Worm (Caenorhabditis elegans) whole organism, L1 larva: ENCODE data around the gene C06E4.2.

Experiments
- C16A3.4 ChIP-seq: fragments of 150-350 bp; optimal IDR thresholded peaks from 2 replicates; lab custom pipeline; 2014; ENCODE audit warnings: missing biosample characterization, missing genetic modification characterization
- C34B4.2 ChIP-seq: sonication (generic microtip); optimal IDR thresholded peaks from 2 replicates; lab custom pipeline; 2017; ENCODE audit warnings: mild to moderate bottlenecking, missing genetic modification characterization, missing compliant biosample characterization
- aha-1 ChIP-seq: fragments of 150-350 bp; optimal IDR thresholded peaks from 2 replicates; lab custom pipeline; 2014; ENCODE audit warnings: missing biosample characterization, missing genetic modification characterization
- blmp-1 ChIP-seq: fragments of 150-350 bp; optimal IDR thresholded peaks from 2 replicates; lab custom pipeline; 2014; ENCODE audit warnings: missing biosample characterization, missing genetic modification characterization
- ceh-8 ChIP-seq: fragments of 200-800 bp; sonication (Bioruptor generic); optimal IDR thresholded peaks from 2 replicates; lab custom pipeline; 2018; ENCODE audit warnings: mild to moderate bottlenecking, missing genetic modification characterization, moderate library complexity, missing compliant biosample characterization
- ces-1 ChIP-seq: fragments of 150-350 bp; optimal IDR thresholded peaks from 2 replicates; lab custom pipeline; 2014; ENCODE audit warnings: missing biosample characterization, missing genetic modification reagents, missing genetic modification characterization
- dpl-1 ChIP-seq, 3 experiments: fragments of 150-350 bp in 2 of 3; sonication (generic microtip) in 1 of 3; optimal IDR thresholded peaks; 2 replicates each; lab custom pipeline; 2014 to 2017; ENCODE audit warnings: missing biosample characterization in 3 of 3, missing genetic modification characterization in 3 of 3, missing genetic modification reagents in 3 of 3
- egl-13 ChIP-seq: sonication (generic microtip); optimal IDR thresholded peaks from 2 replicates; lab custom pipeline; 2016; ENCODE audit warnings: missing genotype, missing genetic modification reagents, missing genetic modification characterization, missing compliant biosample characterization
- elt-2 ChIP-seq: sonication (generic microtip); optimal IDR thresholded peaks from 2 replicates; lab custom pipeline; 2016; ENCODE audit warnings: missing genetic modification characterization, mild to moderate bottlenecking, inconsistent platforms, missing compliant biosample characterization, missing genetic modification reagents
- grh-1 ChIP-seq: fragments of 200-800 bp; sonication (Bioruptor generic); IDR thresholded peaks from 2 replicates; pipeline ENCODE4 v1.3.6; 2022; ENCODE audit warnings: missing genetic modification reagents, missing genetic modification characterization, missing compliant biosample characterization
- irx-1 ChIP-seq: sonication (generic microtip); optimal IDR thresholded peaks from 2 replicates; lab custom pipeline; 2016; ENCODE audit warnings: missing genetic modification characterization, missing compliant biosample characterization
- lin-14 ChIP-seq: fragments of 200-800 bp; sonication (Bioruptor generic); optimal IDR thresholded peaks from 2 replicates; lab custom pipeline; 2018; ENCODE audit warnings: mild to moderate bottlenecking, missing genetic modification characterization, moderate library complexity, missing compliant biosample characterization
- lin-15B ChIP-seq: fragments of 150-350 bp; sonication (generic microtip); optimal IDR thresholded peaks from 3 replicates; lab custom pipeline; 2014; ENCODE audit warnings: missing biosample characterization, missing genetic modification characterization
- lin-35 ChIP-seq, 2 experiments: fragments of 150-350 bp; optimal IDR thresholded peaks; 2 replicates each; lab custom pipeline; 2014; ENCODE audit warnings: missing biosample characterization in 2 of 2, missing genetic modification characterization in 2 of 2, missing genetic modification reagents in 2 of 2
- lsy-2 ChIP-seq, 2 experiments: fragments of 150-350 bp; optimal IDR thresholded peaks; 2 replicates each; lab custom pipeline; 2014; ENCODE audit warnings: missing biosample characterization in 2 of 2, missing genetic modification characterization in 2 of 2
- mab-9 ChIP-seq: fragments of 200-800 bp; sonication (Bioruptor generic); IDR thresholded peaks from 2 replicates; pipeline ENCODE4 v1.3.6; 2022; ENCODE audit warnings: missing genetic modification reagents, missing genetic modification characterization, missing compliant biosample characterization
- mdl-1 ChIP-seq, 2 experiments: fragments of 150-350 bp; optimal IDR thresholded peaks; 2 replicates each; lab custom pipeline; 2014 to 2017; ENCODE audit warnings: missing biosample characterization in 2 of 2, missing genetic modification characterization in 2 of 2, inconsistent platforms in 1 of 2
- mef-2 ChIP-seq: fragments of 150-350 bp; optimal IDR thresholded peaks from 2 replicates; lab custom pipeline; 2014; ENCODE audit warnings: missing biosample characterization, missing genetic modification characterization
- mep-1 ChIP-seq: fragments of 150-350 bp; optimal IDR thresholded peaks from 2 replicates; lab custom pipeline; 2014; ENCODE audit warnings: missing biosample characterization, missing genetic modification characterization
- nhr-12 ChIP-seq: sonication (generic microtip); optimal IDR thresholded peaks from 2 replicates; lab custom pipeline; 2017; ENCODE audit warnings: missing biosample characterization, missing genetic modification characterization
- nhr-20 ChIP-seq: sonication (generic microtip); optimal IDR thresholded peaks from 2 replicates; lab custom pipeline; 2016; ENCODE audit warnings: mild to moderate bottlenecking, missing genetic modification characterization, missing compliant biosample characterization
- nhr-71 ChIP-seq: sonication (generic microtip); optimal IDR thresholded peaks from 2 replicates; lab custom pipeline; 2016; ENCODE audit warnings: mild to moderate bottlenecking, missing genetic modification characterization, moderate library complexity, missing compliant biosample characterization
- nhr-85 ChIP-seq: sonication (generic microtip); peaks from one replicate; lab custom pipeline; 2016; ENCODE audit warnings: missing genetic modification characterization, inconsistent platforms, missing compliant biosample characterization
- pag-3 ChIP-seq: sonication (generic microtip); optimal IDR thresholded peaks from 2 replicates; lab custom pipeline; 2017; ENCODE audit warnings: missing genetic modification characterization, mild to moderate bottlenecking, missing compliant biosample characterization, antibody characterized with exemption, borderline replicate concordance; ENCODE audit not compliant: insufficient read depth
- rnt-1 ChIP-seq: sonication (generic microtip); optimal IDR thresholded peaks from 2 replicates; lab custom pipeline; 2016; ENCODE audit warnings: mild to moderate bottlenecking, missing genetic modification characterization, moderate library complexity, missing compliant biosample characterization
- snu-23 ChIP-seq: sonication (generic microtip); optimal IDR thresholded peaks from 2 replicates; lab custom pipeline; 2016; ENCODE audit warnings: missing genetic modification characterization, missing compliant biosample characterization
- sox-4 ChIP-seq: sonication (generic microtip); optimal IDR thresholded peaks from 2 replicates; lab custom pipeline; 2016; ENCODE audit warnings: missing genetic modification characterization, missing compliant biosample characterization
- sptf-1 ChIP-seq: fragments of 150-350 bp; optimal IDR thresholded peaks from 2 replicates; lab custom pipeline; 2014; ENCODE audit warnings: missing biosample characterization, missing genetic modification characterization
- swsn-7 ChIP-seq: sonication (generic microtip); optimal IDR thresholded peaks from 2 replicates; lab custom pipeline; 2016; ENCODE audit warnings: missing genetic modification characterization, missing compliant biosample characterization
- tbx-2 ChIP-seq: sonication (generic microtip); optimal IDR thresholded peaks from 2 replicates; lab custom pipeline; 2016; ENCODE audit warnings: missing genetic modification characterization, missing compliant biosample characterization
- unc-130 ChIP-seq: fragments of 150-350 bp; optimal IDR thresholded peaks from 2 replicates; lab custom pipeline; 2017; ENCODE audit warnings: missing biosample characterization, missing genetic modification characterization, inconsistent platforms
- unc-30 ChIP-seq: sonication (generic microtip); optimal IDR thresholded peaks from 2 replicates; lab custom pipeline; 2017; ENCODE audit warnings: missing biosample characterization, missing genetic modification characterization
- zag-1 ChIP-seq: fragments of 150-350 bp; optimal IDR thresholded peaks from 2 replicates; lab custom pipeline; 2014; ENCODE audit warnings: missing biosample characterization, missing genetic modification characterization
- zip-4 ChIP-seq: fragments of 200-800 bp; sonication (Bioruptor generic); optimal IDR thresholded peaks from 2 replicates; lab custom pipeline; 2018; ENCODE audit warnings: mild to moderate bottlenecking, missing genetic modification characterization, moderate library complexity, missing compliant biosample characterization

C06E4.2 gene

ce11 chrIV:7236248-7236772 is 40.5 kb upstream of the C06E4.2 start:
- TF ChIP-seq blmp-1 (tag; lab: Kevin White, UChicago) (peak; percentile 66), lsy-2 (tag; optimal IDR thresholded peaks at IDR 0.05; lab: Kevin White, UChicago) (peak in 1 of 2 experiments; percentile 23), mef-2 (tag; lab: Kevin White, UChicago) (no peak)

- TF ChIP-seq mep-1 (tag; lab: Kevin White, UChicago) (no peak), elt-2 (tag; lab: Kevin White, UChicago) (peak; percentile 4), ceh-8 (no peak), sptf-1 (tag; lab: Kevin White, UChicago) (no peak), aha-1 (tag; lab: Kevin White, UChicago) (no peak)
Measured at ce11 chrIV:7237668-7238214, 39.0 kb upstream of the C06E4.2 start, which contains the start of gene elo-3. TSS of gene elo-3 (plus strand) at chrIV:7237718.

- TF ChIP-seq unc-130 = no peak
- TF ChIP-seq irx-1 = no peak
- no peak for TF ChIP-seq mab-9 (GFP tag; lab: Robert Waterston, UW)
- TF ChIP-seq zag-1 (tag; lab: Kevin White, UChicago) = no peak
- no peak for TF ChIP-seq lin-15B
- TF ChIP-seq blmp-1 (tag; lab: Kevin White, UChicago) = no peak
- TF ChIP-seq egl-13 (tag; lab: Kevin White, UChicago) = no peak
- no peak for TF ChIP-seq grh-1
- no peak for TF ChIP-seq zip-4 (GFP tag; lab: Kevin White, UChicago)
- no peak for TF ChIP-seq unc-30 (tag; lab: Kevin White, UChicago)
Measured at ce11 chrIV:7240564-7240963, 36.2 kb upstream of the C06E4.2 start.

- TF ChIP-seq mdl-1 (tag; optimal IDR thresholded peaks at IDR 0.05; lab: Kevin White, UChicago) = peak in 1 of 2 experiments; percentile 79
- peak; percentile 15 for TF ChIP-seq elt-2 (tag; lab: Kevin White, UChicago)
- TF ChIP-seq rnt-1 (tag; lab: Kevin White, UChicago) = peak; percentile 59
- peak in 1 of 2 experiments; percentile 37 for TF ChIP-seq lsy-2 (tag; optimal IDR thresholded peaks at IDR 0.05; lab: Kevin White, UChicago)
- TF ChIP-seq nhr-20 (tag; lab: Kevin White, UChicago) = peak; percentile 53
- TF ChIP-seq nhr-85 (tag; lab: Kevin White, UChicago) = peak; percentile 12
- peak; percentile 56 for TF ChIP-seq unc-130
- no peak for TF ChIP-seq dpl-1 (GFP tag; optimal IDR thresholded peaks at IDR 0.05; lab: Kevin White, UChicago)
- TF ChIP-seq tbx-2 = peak; percentile 29
- TF ChIP-seq mef-2 (tag; lab: Kevin White, UChicago) = peak; percentile 51
- peak in 1 of 2 experiments; percentile 10 for TF ChIP-seq lin-35 (GFP tag; optimal IDR thresholded peaks at IDR 0.05; lab: Kevin White, UChicago)
- no peak for TF ChIP-seq ces-1 (GFP tag; lab: Kevin White, UChicago)
- TF ChIP-seq snu-23 (GFP tag; lab: Kevin White, UChicago) = peak; percentile 41
- no peak for TF ChIP-seq swsn-7 (tag; lab: Kevin White, UChicago)
- TF ChIP-seq nhr-71 = peak; percentile 74
- TF ChIP-seq C16A3.4 (tag; lab: Kevin White, UChicago) = peak; percentile 14
- peak; percentile 75 for TF ChIP-seq lin-14 (GFP tag; lab: Kevin White, UChicago)
- no peak for TF ChIP-seq C34B4.2 (tag; lab: Kevin White, UChicago)
- TF ChIP-seq nhr-12 (tag; lab: Kevin White, UChicago) = no peak
- no peak for TF ChIP-seq sox-4 (tag; lab: Kevin White, UChicago)
- no peak for TF ChIP-seq pag-3
Measured at ce11 chrIV:7242220-7242789, 34.5 kb upstream of the C06E4.2 start, which contains the start of gene gstk-2. TSS of gene gstk-2 (minus strand) at chrIV:7242270.
